Worm (Caenorhabditis elegans): Measurements from ENCODE around the gene F38A5.8.
"Not testable (repeated sequence)": the region's sequence is repeated elsewhere in the genome, so short reads cannot be mapped to it uniquely, and the experiment has no call there.

Gene F38A5.8

ce11 chrIV:6585397-6585921 is 14.1 kb upstream of the F38A5.8 start, which contains the start of the genes F38A5.2 and dnj-11:
Gene F38A5.2 (minus strand): TSS chrIV:6585400.
Gene dnj-11 (plus strand): TSS chrIV:6585871.
- TF ChIP-seq unc-62 (GFP tag; optimal IDR thresholded peaks at IDR 0.05), result no peak

- no peak for TF ChIP-seq unc-62 (GFP tag; optimal IDR thresholded peaks at IDR 0.05)
These were observed 11.4 kb upstream of the F38A5.8 start for ce11 chrIV:6588080-6588613.

- TF ChIP-seq unc-62 (GFP tag; optimal IDR thresholded peaks at IDR 0.05), result no peak
These were observed 9.5 kb upstream of the F38A5.8 start, which contains the start of the genes lec-11 and irld-7 for ce11 chrIV:6590029-6590428. Gene lec-11 (minus strand): TSS chrIV:6590154. Gene irld-7 (plus strand): TSS chrIV:6590360.

- not testable (repeated sequence) for TF ChIP-seq unc-62 (GFP tag; optimal IDR thresholded peaks at IDR 0.05)
These were observed 8.4 kb upstream of the F38A5.8 start, which contains the start of the genes nspb-1 and nspb-2 for ce11 chrIV:6591010-6591746. Gene nspb-1 (minus strand): TSS chrIV:6591110. Gene nspb-2 (plus strand): TSS chrIV:6591696.

- TF ChIP-seq unc-62 (GFP tag; optimal IDR thresholded peaks at IDR 0.05), result not testable (repeated sequence)
These were observed 4.7 kb upstream of the F38A5.8 start, which contains the start of gene nspb-3 for ce11 chrIV:6594871-6595270. Gene nspb-3 (minus strand): TSS chrIV:6594971.

- no peak for TF ChIP-seq unc-62 (GFP tag; optimal IDR thresholded peaks at IDR 0.05)
These were observed 3.6 kb upstream of the F38A5.8 start, which contains the start of gene F38A5.22 for ce11 chrIV:6595912-6596311. Gene F38A5.22 (minus strand): TSS chrIV:6595940.

- TF ChIP-seq unc-62 (GFP tag; optimal IDR thresholded peaks at IDR 0.05), result no peak
These were observed 2.2 kb upstream of the F38A5.8 start, which contains the start of gene F38A5.6 for ce11 chrIV:6597298-6597697. Gene F38A5.6 (minus strand): TSS chrIV:6597398.

- not testable (repeated sequence) for TF ChIP-seq unc-62 (GFP tag; optimal IDR thresholded peaks at IDR 0.05)
These were observed 1.6 kb upstream of the F38A5.8 start, which contains the start of gene nspb-4 for ce11 chrIV:6597918-6598317. Gene nspb-4 (plus strand): TSS chrIV:6598218.

- TF ChIP-seq unc-62 (GFP tag; optimal IDR thresholded peaks at IDR 0.05), result not testable (repeated sequence)
These were observed 807 bp upstream of the F38A5.8 start, which contains the start of gene nspb-5 for ce11 chrIV:6598740-6599139. Gene nspb-5 (plus strand): TSS chrIV:6599040.

ce11 chrIV:6601213-6601724 is 1.7 kb downstream of the F38A5.8 start, which contains the start of gene sup-36:
Gene sup-36 (plus strand): TSS chrIV:6601674.
- no peak for TF ChIP-seq unc-62 (GFP tag; optimal IDR thresholded peaks at IDR 0.05)

ce11 chrIV:6602376-6602775 is 2.8 kb downstream of the F38A5.8 start, which contains the start of gene F15B10.3:
Gene F15B10.3 (plus strand): TSS chrIV:6602676.
- no peak for TF ChIP-seq unc-62 (GFP tag; optimal IDR thresholded peaks at IDR 0.05)

- TF ChIP-seq unc-62 (GFP tag; optimal IDR thresholded peaks at IDR 0.05), result no peak
These were observed 4.0 kb downstream of the F38A5.8 start for ce11 chrIV:6603549-6603948.

ce11 chrIV:6605863-6606262 is 6.3 kb downstream of the F38A5.8 start, which contains the start of gene nstp-2:
Gene nstp-2 (minus strand): TSS chrIV:6606188.
- no peak for TF ChIP-seq unc-62 (GFP tag; optimal IDR thresholded peaks at IDR 0.05)

ce11 chrIV:6606587-6606986 is 7.0 kb downstream of the F38A5.8 start:
- TF ChIP-seq unc-62 (GFP tag; optimal IDR thresholded peaks at IDR 0.05), result no peak

ce11 chrIV:6607059-6607458 is 7.5 kb downstream of the F38A5.8 start:
- TF ChIP-seq unc-62 (GFP tag; optimal IDR thresholded peaks at IDR 0.05), result no peak

- TF ChIP-seq unc-62 (GFP tag; optimal IDR thresholded peaks at IDR 0.05), result no peak
These were observed 13.7 kb downstream of the F38A5.8 start, which contains the start of gene drh-1 for ce11 chrIV:6613296-6613695. Gene drh-1 (minus strand): TSS chrIV:6613353.

All from whole organism, dauer.